Fruit fly (Drosophila melanogaster): ENCODE results near the gene CG12213.

CG12213 gene

DNA sequence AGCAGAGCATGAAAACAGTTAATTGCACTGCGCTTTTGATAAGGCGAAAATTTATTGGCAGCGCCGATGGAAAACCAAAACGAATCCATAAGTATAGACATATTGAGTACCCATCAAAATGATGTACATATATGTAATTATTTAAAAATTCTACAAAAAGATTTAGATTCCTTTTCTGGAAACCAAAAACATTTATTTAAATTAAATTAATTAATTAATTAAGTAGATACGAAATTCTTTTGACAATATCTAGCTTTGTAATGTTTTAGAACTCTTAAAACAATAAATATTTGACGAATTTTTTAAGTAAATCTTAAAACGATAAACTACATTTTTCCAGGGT lies 9.8 kb upstream of the CG12213 start (continued):
- TF ChIP-seq CG12391 (tag; optimal IDR thresholded peaks at IDR 0.05), result peak; percentile 28
- no peak for TF ChIP-seq CG4730 (GFP tag; IDR thresholded peaks at IDR 0.05)

- TF ChIP-seq BEAF-32 (GFP tag; optimal IDR thresholded peaks at IDR 0.05), result no peak
- no peak for TF ChIP-seq CG4617 (GFP tag; optimal IDR thresholded peaks at IDR 0.05; ENCODE audit: borderline replicate concordance)
- no peak for TF ChIP-seq gro (GFP tag; optimal IDR thresholded peaks at IDR 0.05)
- TF ChIP-seq CG2199 (GFP tag; IDR thresholded peaks at IDR 0.05), result peak; percentile 18; the same call in 1 of the 3 replicates
- TF ChIP-seq CG2202 (tag; optimal IDR thresholded peaks at IDR 0.05), result peak; percentile 7
- TF ChIP-seq Blimp-1 (GFP tag; optimal IDR thresholded peaks at IDR 0.05), result peak; percentile 90
- TF ChIP-seq zfh1 (GFP tag; IDR thresholded peaks at IDR 0.05), result no peak
- peak; percentile 90 for TF ChIP-seq CG3163 (GFP tag; optimal IDR thresholded peaks at IDR 0.05)
- peak; percentile 29; the same call in 1 of the 2 replicates for TF ChIP-seq ato (GFP tag; IDR thresholded peaks at IDR 0.05; ENCODE audit: partially characterized antibody)
- TF ChIP-seq sens (GFP tag), result peak; percentile 62
- TF ChIP-seq Trl (optimal IDR thresholded peaks at IDR 0.05), result peak; percentile 40 to 67
- no peak for TF ChIP-seq Trl (GFP tag; optimal IDR thresholded peaks at IDR 0.05)
- peak; percentile 77 for TF ChIP-seq Jarid2 (GFP tag; optimal IDR thresholded peaks at IDR 0.05)
- TF ChIP-seq chinmo (GFP tag; IDR thresholded peaks at IDR 0.05; ENCODE audit: partially characterized antibody), result 0 out of 4 replicates have a peak, but pooled peaks have one; percentile 65
- no peak for TF ChIP-seq MBD-R2 (GFP tag; IDR thresholded peaks at IDR 0.05)
- TF ChIP-seq kni (GFP tag; optimal IDR thresholded peaks at IDR 0.05), result peak; percentile 69
- TF ChIP-seq CG10543 (GFP tag; optimal IDR thresholded peaks at IDR 0.05), result no peak
- TF ChIP-seq H15 (GFP tag; IDR thresholded peaks at IDR 0.05), result 0 out of 3 replicates have a peak, but pooled peaks have one; percentile 12
- TF ChIP-seq dmrt99B (tag; optimal IDR thresholded peaks at IDR 0.05), result no peak
- TF ChIP-seq CG11085 (GFP tag; IDR thresholded peaks at IDR 0.05), result 0 out of 2 replicates have a peak, but pooled peaks have one; percentile 26
- no peak for TF ChIP-seq Rx (GFP tag; IDR thresholded peaks at IDR 0.05)
- TF ChIP-seq oc (tag; optimal IDR thresholded peaks at IDR 0.05), result peak; percentile 20
- TF ChIP-seq CG31224 (GFP tag; IDR thresholded peaks at IDR 0.05), result 0 out of 2 replicates have a peak, but pooled peaks have one; percentile 6
- no peak for TF ChIP-seq Ssrp (tag; optimal IDR thresholded peaks at IDR 0.05)
- TF ChIP-seq nom (GFP tag; optimal IDR thresholded peaks at IDR 0.05), result peak; percentile 60
- peak; percentile 89 for TF ChIP-seq z (GFP tag; IDR thresholded peaks at IDR 0.05)
- TF ChIP-seq pros (GFP tag; optimal IDR thresholded peaks at IDR 0.05), result peak; percentile 2
These were observed 9.3 kb upstream of the CG12213 start, which contains the start of gene CG10005 for dm6 chr3R:11976556-11977335. Gene CG10005 (minus strand): TSS chr3R:11977197.

DNA sequence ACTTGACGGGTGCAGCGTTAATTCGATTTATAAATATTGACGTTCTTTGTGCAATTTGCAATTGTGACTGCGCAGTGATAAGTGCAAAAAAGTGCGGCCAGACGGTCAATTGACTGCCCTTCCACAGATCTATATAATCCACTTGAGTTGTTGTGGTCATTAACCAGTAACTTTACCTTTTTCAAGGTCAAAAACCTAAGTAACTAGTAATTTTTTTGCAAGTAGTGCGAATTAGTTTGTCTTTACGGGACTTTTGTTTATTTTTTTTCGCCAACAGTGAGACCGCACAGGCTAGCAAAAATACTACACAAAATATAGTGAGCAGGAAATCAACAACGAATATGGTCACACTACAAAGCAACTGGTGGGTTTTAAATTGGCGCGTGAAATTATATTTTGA lies 7.1 kb upstream of the CG12213 start, which contains the start of gene Tango9:
Gene Tango9, minus strand, starts transcription at position 280 of the 400 bp plus-strand sequence.
- TF ChIP-seq Rfx (GFP tag; IDR thresholded peaks at IDR 0.05), result peak; percentile 13; the same call in 1 of the 2 replicates
- no peak for TF ChIP-seq Abd-B (GFP tag; optimal IDR thresholded peaks at IDR 0.05)
- TF ChIP-seq Dbx (GFP tag; IDR thresholded peaks at IDR 0.05), result no peak
- no peak for TF ChIP-seq fd64A (GFP tag; optimal IDR thresholded peaks at IDR 0.05)
- no peak for TF ChIP-seq CG10209 (GFP tag; optimal IDR thresholded peaks at IDR 0.05)
- TF ChIP-seq Doc2 (GFP tag; IDR thresholded peaks at IDR 0.05), result no peak
- TF ChIP-seq Sry-δ (GFP tag; optimal IDR thresholded peaks at IDR 0.05), result peak; percentile 44
- no peak for TF ChIP-seq CG10979 (tag; optimal IDR thresholded peaks at IDR 0.05)
- TF ChIP-seq Bgb (GFP tag; IDR thresholded peaks at IDR 0.05; ENCODE audit: partially characterized antibody), result no peak
- TF ChIP-seq klu (GFP tag; IDR thresholded peaks at IDR 0.05), result no peak
- TF ChIP-seq grn (GFP tag; optimal IDR thresholded peaks at IDR 0.05), result no peak
- no peak for TF ChIP-seq tx (GFP tag; optimal IDR thresholded peaks at IDR 0.05)
- TF ChIP-seq Lpt (GFP tag; optimal IDR thresholded peaks at IDR 0.05), result no peak
- TF ChIP-seq Hmr (GFP tag; optimal IDR thresholded peaks at IDR 0.05), result peak; percentile 52
- TF ChIP-seq BtbVII (GFP tag; optimal IDR thresholded peaks at IDR 0.05), result no peak
- no peak for TF ChIP-seq Atf3 (GFP tag; optimal IDR thresholded peaks at IDR 0.05)
- TF ChIP-seq Dek (tag; optimal IDR thresholded peaks at IDR 0.05), result no peak
- TF ChIP-seq gro (GFP tag; optimal IDR thresholded peaks at IDR 0.05), result no peak
- TF ChIP-seq phol (tag; optimal IDR thresholded peaks at IDR 0.05), result peak; percentile 39
- TF ChIP-seq CG10654 (GFP tag; optimal IDR thresholded peaks at IDR 0.05), result no peak
